Fruit fly (Drosophila melanogaster) whole organism, wandering third instar larva: ENCODE measurements around the gene VhaM9.7-c.

Source experiments
- Abd-B ChIP-seq: fragments of >200 bp; optimal IDR thresholded peaks from 2 replicates; lab custom pipeline; 2017; ENCODE audit warnings: missing biosample characterization, missing genetic modification characterization
- CG32264 ChIP-seq: fragments of 200-800 bp; sonication (Bioruptor generic); optimal IDR thresholded peaks from 2 replicates; lab custom pipeline; 2016; ENCODE audit warnings: missing biosample characterization, missing genetic modification characterization
- CG9705 ChIP-seq: fragments of 200-800 bp; sonication (Bioruptor generic); optimal IDR thresholded peaks from 2 replicates; lab custom pipeline; 2018; ENCODE audit warnings: missing biosample characterization, mild to moderate bottlenecking, missing genetic modification characterization
- CrebA ChIP-seq: fragments of 200-800 bp; sonication (Bioruptor generic); optimal IDR thresholded peaks from 2 replicates; lab custom pipeline; 2016; ENCODE audit warnings: missing biosample characterization, mild to moderate bottlenecking, missing genetic modification characterization, borderline replicate concordance
- Dfd ChIP-seq: fragments of >200 bp; optimal IDR thresholded peaks from 2 replicates; lab custom pipeline; 2017; ENCODE audit warnings: missing biosample characterization, missing genetic modification characterization
- Dif ChIP-seq: fragments of 200-275, 200-300 bp; sonication (Bioruptor generic); optimal IDR thresholded peaks from 2 replicates; lab custom pipeline; 2018; ENCODE audit warnings: missing biosample characterization, missing genetic modification characterization; ENCODE audit not compliant: partially characterized antibody
- GATAd ChIP-seq: sonication (Bioruptor generic); optimal IDR thresholded peaks from 2 replicates; lab custom pipeline; 2016; ENCODE audit warnings: missing biosample characterization, missing genetic modification characterization
- HLH106 ChIP-seq: fragments of 200-800 bp; optimal IDR thresholded peaks from 3 replicates; lab custom pipeline; 2019; ENCODE audit warnings: missing biosample characterization, mild to moderate bottlenecking, missing genetic modification characterization, moderate library complexity
- Hnf4 ChIP-seq: fragments of 200-800 bp; sonication (Bioruptor generic); optimal IDR thresholded peaks from 2 replicates; lab custom pipeline; 2016; ENCODE audit warnings: missing biosample characterization, mild to moderate bottlenecking, missing genetic modification characterization
- Hr78 ChIP-seq: fragments of >200 bp; optimal IDR thresholded peaks from 2 replicates; lab custom pipeline; 2017; ENCODE audit warnings: missing biosample characterization, missing genetic modification characterization
- Hr83 ChIP-seq: fragments of 200-300 bp; sonication (Bioruptor generic); optimal IDR thresholded peaks from 2 replicates; lab custom pipeline; 2016; ENCODE audit warnings: missing biosample characterization, mild to moderate bottlenecking, missing genetic modification characterization, moderate library complexity; ENCODE audit not compliant: poor library complexity, severe bottlenecking
- Jra ChIP-seq: sonication (Bioruptor generic); optimal IDR thresholded peaks from 2 replicates; lab custom pipeline; 2016; ENCODE audit warnings: missing biosample characterization, missing genetic modification characterization
- Mio ChIP-seq: sonication (Bioruptor generic); optimal IDR thresholded peaks from 2 replicates; lab custom pipeline; 2016; ENCODE audit warnings: missing biosample characterization, missing genetic modification characterization
- Myc ChIP-seq: fragments of >200 bp; optimal IDR thresholded peaks from 2 replicates; lab custom pipeline; 2017
- N ChIP-seq: fragments of >200 bp; optimal IDR thresholded peaks from 2 replicates; lab custom pipeline; 2018; ENCODE audit warnings: missing biosample characterization, missing external identifiers, missing genetic modification characterization
- OdsH ChIP-seq: fragments of 200-800 bp; sonication (Bioruptor generic); optimal IDR thresholded peaks from 2 replicates; lab custom pipeline; 2016; ENCODE audit warnings: missing biosample characterization, mild to moderate bottlenecking, missing genetic modification characterization
- Rel ChIP-seq, 2 experiments: fragments of 200-800 bp; sonication (Bioruptor generic) in 1 of 2; optimal IDR thresholded peaks; 2 replicates in 1 of 2; 3 replicates in 1 of 2; lab custom pipeline; 2016 to 2019; ENCODE audit warnings: mild to moderate bottlenecking in 2 of 2, missing biosample characterization in 2 of 2, missing genetic modification characterization in 2 of 2, moderate library complexity in 1 of 2
- Sp1 ChIP-seq: fragments of 200-800 bp; sonication (Bioruptor generic); optimal IDR thresholded peaks from 3 replicates; lab custom pipeline; 2019; ENCODE audit warnings: missing biosample characterization, mild to moderate bottlenecking, missing genetic modification characterization, moderate library complexity
- Vsx2 ChIP-seq: fragments of 200-300, 225-300 bp; sonication (Bioruptor generic); optimal IDR thresholded peaks from 2 replicates; lab custom pipeline; 2018; ENCODE audit warnings: missing biosample characterization, missing genetic modification characterization; ENCODE audit not compliant: partially characterized antibody
- br ChIP-seq: fragments of 200-800 bp; sonication (Bioruptor generic); optimal IDR thresholded peaks from 2 replicates; lab custom pipeline; 2016; ENCODE audit warnings: missing biosample characterization, missing genetic modification characterization
- brk ChIP-seq: fragments of 200-800 bp; sonication (Bioruptor generic); optimal IDR thresholded peaks from 2 replicates; lab custom pipeline; 2016; ENCODE audit warnings: missing biosample characterization, mild to moderate bottlenecking, missing genetic modification characterization
- dl ChIP-seq, 2 experiments: fragments of 175-275, 200-275 bp in 1 of 2; fragments of 200-275 bp in 1 of 2; sonication (Bioruptor generic); optimal IDR thresholded peaks; lab custom pipeline; 2018; ENCODE audit warnings: mild to moderate bottlenecking in 2 of 2, missing biosample characterization in 2 of 2, missing genetic modification characterization in 2 of 2, moderate library complexity in 2 of 2; ENCODE audit not compliant: partially characterized antibody in 2 of 2, insufficient read depth in 1 of 2
- dmrt93B ChIP-seq: fragments of 200-800 bp; sonication (Bioruptor generic); optimal IDR thresholded peaks from 2 replicates; lab custom pipeline; 2018; ENCODE audit warnings: missing biosample characterization, mild to moderate bottlenecking, missing genetic modification characterization
- dsf ChIP-seq: sonication (Bioruptor generic); optimal IDR thresholded peaks from 2 replicates; lab custom pipeline; 2016; ENCODE audit warnings: missing biosample characterization, missing genetic modification characterization, borderline replicate concordance
- ey ChIP-seq: fragments of 200-800 bp; sonication (Bioruptor generic); optimal IDR thresholded peaks from 2 replicates; lab custom pipeline; 2016; ENCODE audit warnings: missing biosample characterization, missing genetic modification characterization
- foxo ChIP-seq, 2 experiments: fragments of 200-800 bp; sonication (Bioruptor generic); optimal IDR thresholded peaks; 2 replicates in 1 of 2; 3 replicates in 1 of 2; lab custom pipeline; 2016 to 2017; ENCODE audit warnings: missing biosample characterization in 2 of 2, missing genetic modification characterization in 2 of 2
- fru ChIP-seq: fragments of 200-800 bp; sonication (Bioruptor generic); optimal IDR thresholded peaks from 3 replicates; lab custom pipeline; 2016; ENCODE audit warnings: missing biosample characterization, mild to moderate bottlenecking, missing genetic modification characterization
- h ChIP-seq: fragments of 200-800 bp; sonication (Bioruptor generic); optimal IDR thresholded peaks from 3 replicates; lab custom pipeline; 2016; ENCODE audit warnings: missing biosample characterization, mild to moderate bottlenecking, missing genetic modification characterization
- jim ChIP-seq: fragments of 175-275, 200-325 bp; sonication (Bioruptor generic); optimal IDR thresholded peaks from 2 replicates; lab custom pipeline; 2016; ENCODE audit warnings: missing biosample characterization, mild to moderate bottlenecking, missing genetic modification characterization
- lola ChIP-seq: fragments of >200 bp; optimal IDR thresholded peaks from 2 replicates; lab custom pipeline; 2017; ENCODE audit warnings: missing biosample characterization, missing genetic modification characterization
- pan ChIP-seq: fragments of >200 bp; optimal IDR thresholded peaks from 2 replicates; lab custom pipeline; 2017
- psq ChIP-seq: fragments of 200-800 bp; sonication (Bioruptor generic); optimal IDR thresholded peaks from 3 replicates; lab custom pipeline; 2017; ENCODE audit warnings: missing biosample characterization, mild to moderate bottlenecking, missing genetic modification characterization, moderate library complexity
- rgr ChIP-seq: fragments of 200-800 bp; sonication (Bioruptor generic); optimal IDR thresholded peaks from 3 replicates; lab custom pipeline; 2016; ENCODE audit warnings: missing biosample characterization, mild to moderate bottlenecking, missing genetic modification characterization
- sage ChIP-seq: fragments of 200-800 bp; sonication (Bioruptor generic); optimal IDR thresholded peaks from 2 replicates; lab custom pipeline; 2016; ENCODE audit warnings: missing biosample characterization, mild to moderate bottlenecking, missing genetic modification characterization
- sv ChIP-seq: fragments of 200-800 bp; sonication (Bioruptor generic); optimal IDR thresholded peaks from 3 replicates; lab custom pipeline; 2016; ENCODE audit warnings: missing biosample characterization, missing genetic modification characterization
- tai ChIP-seq: sonication (Bioruptor generic); optimal IDR thresholded peaks from 2 replicates; lab custom pipeline; 2016; ENCODE audit warnings: missing biosample characterization, missing genetic modification characterization
- usp ChIP-seq: fragments of >200 bp; optimal IDR thresholded peaks from 2 replicates; lab custom pipeline; 2017; ENCODE audit warnings: missing biosample characterization, missing genetic modification characterization
- woc ChIP-seq: sonication (Bioruptor generic); optimal IDR thresholded peaks from 2 replicates; lab custom pipeline; 2016; ENCODE audit warnings: missing biosample characterization, mild to moderate bottlenecking, missing genetic modification characterization

VhaM9.7-c gene

DNA sequence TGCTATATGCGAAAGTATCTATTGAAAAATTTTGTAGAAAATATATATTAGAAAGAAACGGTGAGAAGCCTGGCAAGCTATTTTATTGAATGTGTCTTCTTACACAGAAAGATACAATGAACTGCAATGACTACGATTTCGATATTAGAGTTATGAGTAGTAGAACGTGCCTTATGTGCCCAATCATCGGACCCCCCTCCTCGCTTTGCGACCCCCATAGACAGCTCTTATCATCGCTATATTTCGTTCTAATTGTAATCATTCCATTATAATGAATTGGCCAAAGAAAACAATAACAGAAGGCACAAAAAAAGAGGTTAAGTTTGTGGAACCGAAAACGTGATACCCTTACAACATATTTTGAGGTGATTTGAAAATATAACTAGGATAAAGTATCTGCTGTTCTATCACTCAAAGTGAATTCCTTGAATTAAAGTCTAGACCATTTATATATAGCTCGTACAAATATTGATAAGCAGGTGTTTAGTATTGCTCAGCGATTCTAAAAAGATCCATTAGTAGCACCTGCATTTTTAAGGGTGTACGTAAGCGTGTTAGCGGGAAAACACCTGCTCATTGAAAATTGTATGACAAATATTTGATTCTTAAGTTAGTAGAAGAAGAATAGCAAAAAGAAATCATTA is 46.2 kb upstream of the VhaM9.7-c start:
- no peak for TF ChIP-seq dmrt93B
- peak; percentile 43 for TF ChIP-seq h (GFP tag; lab: Kevin White, UChicago)
- TF ChIP-seq fru: peak; percentile 23
- peak; percentile 15 for TF ChIP-seq ey (GFP tag; lab: Kevin White, UChicago)

DNA sequence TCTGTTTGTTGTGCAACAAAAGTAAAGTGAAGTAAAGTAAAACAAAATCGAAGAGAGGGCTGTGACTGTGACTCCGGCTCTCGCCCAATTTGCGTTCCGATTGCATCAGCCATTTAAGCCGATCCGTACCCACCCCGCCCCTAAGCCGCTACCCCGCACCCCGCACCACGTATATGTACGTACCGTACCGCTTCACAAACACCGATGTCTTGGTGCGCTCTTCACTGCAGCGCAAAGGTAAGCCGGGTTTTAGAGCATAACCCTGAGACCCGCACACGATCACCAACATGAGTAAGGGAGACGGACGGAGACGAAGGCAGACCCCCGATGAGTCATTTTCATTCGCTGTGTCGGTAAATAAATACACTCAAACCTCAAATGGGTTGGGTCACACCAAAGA is 45.6 kb upstream of the VhaM9.7-c start:
- TF ChIP-seq Jra (GFP tag; lab: Kevin White, UChicago) (peak; percentile 14), sage (GFP tag; lab: Kevin White, UChicago) (no peak)

DNA sequence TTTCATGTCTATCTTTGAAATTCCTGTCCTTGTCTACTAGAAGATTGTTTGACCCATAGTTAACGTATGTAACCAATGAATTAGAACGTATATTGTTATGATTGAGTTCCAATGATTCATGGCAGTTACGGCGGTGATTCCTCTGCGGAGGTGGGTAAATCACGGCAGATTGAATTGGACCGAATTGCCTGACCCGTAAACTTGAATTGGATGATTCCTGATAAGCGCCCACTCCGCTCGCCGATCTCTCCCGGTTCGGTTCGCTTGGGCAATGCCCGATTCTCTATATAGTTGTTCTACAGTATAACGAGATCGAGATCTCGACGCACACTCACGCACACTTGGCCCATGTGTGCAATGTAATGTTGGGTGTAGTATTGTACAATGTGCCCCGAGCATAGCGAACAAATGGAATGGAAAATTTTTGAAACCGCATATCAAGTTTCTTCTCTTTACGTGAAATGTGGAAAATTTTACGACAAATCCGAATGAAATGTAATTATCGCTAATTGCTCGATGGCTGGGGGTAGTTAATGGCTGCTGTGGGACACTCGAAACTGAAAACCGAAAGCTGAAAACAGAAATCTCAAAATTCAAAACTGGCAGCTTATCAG is 44.8 kb upstream of the VhaM9.7-c start:
- TF ChIP-seq CrebA (no peak), brk (GFP tag; lab: Kevin White, UChicago) (no peak), foxo (GFP tag; optimal IDR thresholded peaks at IDR 0.05; lab: Kevin White, UChicago) (no peak), Rel (GFP tag; optimal IDR thresholded peaks at IDR 0.05; lab: Kevin White, UChicago) (no peak), Rel (tag; optimal IDR thresholded peaks at IDR 0.05; lab: Kevin White, UChicago) (peak; percentile 68)
- TF ChIP-seq, all 38 proteins: peak for 1

DNA sequence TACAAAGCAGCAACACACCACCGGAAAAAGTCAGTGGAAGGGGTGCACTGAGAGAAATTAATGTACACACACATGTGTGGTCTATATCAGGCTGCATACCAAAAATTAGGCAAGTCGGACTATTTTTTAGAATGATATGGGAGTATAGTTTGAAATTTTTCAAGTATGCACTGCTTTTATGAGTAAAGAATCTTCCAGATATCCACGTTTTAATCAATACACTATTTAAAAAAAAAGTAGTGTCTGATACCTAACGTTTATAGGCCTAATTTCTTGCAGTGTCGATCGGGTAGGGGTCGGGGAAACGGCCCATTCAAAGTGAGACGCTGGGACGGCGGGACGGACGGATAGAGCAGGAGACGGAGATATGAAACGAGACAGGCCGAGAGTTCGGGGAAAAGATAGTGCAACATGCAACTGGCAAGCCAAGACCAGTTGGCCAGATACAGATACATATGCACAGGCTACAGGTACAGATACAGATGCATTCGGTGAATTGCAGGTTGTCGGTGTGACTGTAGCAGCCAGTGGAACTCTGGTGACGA is 43.8 kb upstream of the VhaM9.7-c start:
- TF ChIP-seq usp: no peak
- no peak for TF ChIP-seq Dfd
- TF ChIP-seq sage (GFP tag; lab: Kevin White, UChicago): no peak
- TF ChIP-seq ey (GFP tag; lab: Kevin White, UChicago): peak; percentile 69
- peak; percentile 71 for TF ChIP-seq fru
- no peak for TF ChIP-seq Mio (GFP tag; lab: Kevin White, UChicago)
- no peak for TF ChIP-seq Hr78 (GFP tag; lab: Kevin White, UChicago)
- TF ChIP-seq lola (GFP tag; lab: Kevin White, UChicago): no peak
- no peak for TF ChIP-seq dl (GFP tag; optimal IDR thresholded peaks at IDR 0.05; lab: Kevin White, UChicago; ENCODE audit: insufficient read depth in 1 of 2, partially characterized antibody in 2 of 2)
- TF ChIP-seq sv (GFP tag; lab: Kevin White, UChicago): peak; percentile 86
- no peak for TF ChIP-seq Vsx2 (GFP tag; lab: Kevin White, UChicago)
- TF ChIP-seq CG32264: peak; percentile 8
- peak; percentile 76 for TF ChIP-seq h (GFP tag; lab: Kevin White, UChicago)
- no peak for TF ChIP-seq N (GFP tag; lab: Kevin White, UChicago)
- TF ChIP-seq br (GFP tag; lab: Kevin White, UChicago): peak; percentile 62
- TF ChIP-seq jim (GFP tag; lab: Kevin White, UChicago): no peak
- no peak for TF ChIP-seq pan (lab: Kevin White, UChicago)
- peak; percentile 49 for TF ChIP-seq Hnf4
- peak; percentile 58 for TF ChIP-seq rgr
- TF ChIP-seq woc (GFP tag; lab: Kevin White, UChicago): peak; percentile 10
- no peak for TF ChIP-seq Jra (GFP tag; lab: Kevin White, UChicago)
- TF ChIP-seq Rel (GFP tag; optimal IDR thresholded peaks at IDR 0.05; lab: Kevin White, UChicago): no peak
- no peak for TF ChIP-seq Rel (tag; optimal IDR thresholded peaks at IDR 0.05; lab: Kevin White, UChicago)
- no peak for TF ChIP-seq tai (GFP tag; lab: Kevin White, UChicago)
- no peak for TF ChIP-seq CG9705 (GFP tag; lab: Kevin White, UChicago)
- TF ChIP-seq Sp1: peak; percentile 43
- TF ChIP-seq CrebA: no peak
- TF ChIP-seq Hr83 (GFP tag; lab: Kevin White, UChicago): no peak
- TF ChIP-seq brk (GFP tag; lab: Kevin White, UChicago): no peak
- TF ChIP-seq Dif (GFP tag; lab: Kevin White, UChicago): no peak
- TF ChIP-seq Abd-B: no peak
- TF ChIP-seq HLH106 (tag; lab: Kevin White, UChicago): peak; percentile 40
- TF ChIP-seq foxo (GFP tag; optimal IDR thresholded peaks at IDR 0.05; lab: Kevin White, UChicago): peak in 1 of 2 experiments; percentile 60
- no peak for TF ChIP-seq Myc (lab: Kevin White, UChicago)
- TF ChIP-seq psq: peak; percentile 45
- peak; percentile 41 for TF ChIP-seq OdsH (GFP tag; lab: Kevin White, UChicago)
- TF ChIP-seq dsf (GFP tag; lab: Kevin White, UChicago): no peak
- no peak for TF ChIP-seq GATAd
- TF ChIP-seq, all 38 proteins: peak for 14
